In the genomic region with DNA sequence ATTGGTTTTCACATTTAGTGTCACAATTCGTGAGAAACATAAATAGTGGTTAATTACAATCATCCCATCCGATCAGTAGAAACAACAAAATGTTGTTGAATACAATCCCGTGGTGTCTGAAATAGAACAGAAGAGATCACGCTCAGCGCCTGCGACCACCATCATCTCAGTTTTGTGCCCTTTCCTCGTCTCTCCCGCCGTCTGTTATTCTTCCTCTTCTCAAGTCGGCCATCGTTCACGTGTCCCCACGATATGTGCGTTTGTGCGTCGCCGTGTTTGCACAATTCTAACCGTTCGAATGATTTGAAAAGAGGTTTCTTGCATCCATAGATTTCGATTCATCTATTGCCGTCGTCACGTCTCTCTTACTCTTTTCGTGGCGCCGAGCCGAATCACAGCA, we compare ENCODE assay signal across 4 worm cellular contexts.
TF ChIP-seq lines count a peak whose summit lies in the region.

A gene (plus strand): TSS at position 294 of the 400 bp plus-strand sequence.

TF ChIP-seq in whole organism, L2 larva, 48 proteins besides CTCF, POLR2A, EP300 and RAD21 (continues in another document):
- TF ChIP-seq ZK546.5 (tag; optimal IDR thresholded peaks at IDR 0.05; lab: Kevin White, UChicago), result no peak
- peak; percentile 4 for TF ChIP-seq blmp-1 (tag; optimal IDR thresholded peaks at IDR 0.05; lab: Kevin White, UChicago; ENCODE audit: insufficient read depth)
- TF ChIP-seq skn-1 (tag; optimal IDR thresholded peaks at IDR 0.05; lab: Kevin White, UChicago), result no peak
- no peak for TF ChIP-seq lin-39 (tag; optimal IDR thresholded peaks at IDR 0.05; lab: Kevin White, UChicago)
- TF ChIP-seq ztf-4 (tag; optimal IDR thresholded peaks at IDR 0.05; lab: Kevin White, UChicago), result peak; percentile 0
- no peak for TF ChIP-seq ztf-1 (GFP tag; conservative IDR thresholded peaks at IDR 0.05; lab: Robert Waterston, UW)
- peak; percentile 53 for TF ChIP-seq crh-2 (tag; optimal IDR thresholded peaks at IDR 0.05; lab: Kevin White, UChicago)
- peak in 1 of 2 experiments; percentile 79 for TF ChIP-seq mdl-1 (tag; optimal IDR thresholded peaks at IDR 0.05; lab: Kevin White, UChicago)
- TF ChIP-seq sma-3 (GFP tag; optimal IDR thresholded peaks at IDR 0.05; lab: Kevin White, UChicago), result peak; percentile 72
- TF ChIP-seq nhr-237 (tag; optimal IDR thresholded peaks at IDR 0.05; lab: Kevin White, UChicago), result no peak
- peak; percentile 12 for TF ChIP-seq fos-1 (tag; optimal IDR thresholded peaks at IDR 0.05; lab: Kevin White, UChicago)
- TF ChIP-seq nhr-6 (tag; optimal IDR thresholded peaks at IDR 0.05; lab: Kevin White, UChicago), result no peak
- TF ChIP-seq lin-11 (tag; optimal IDR thresholded peaks at IDR 0.05; lab: Kevin White, UChicago), result peak; percentile 41
- TF ChIP-seq lin-13 (GFP tag; optimal IDR thresholded peaks at IDR 0.05; lab: Kevin White, UChicago), result peak; percentile 51
- no peak for TF ChIP-seq unc-62 (GFP tag; optimal IDR thresholded peaks at IDR 0.05; lab: Kevin White, UChicago)
- no peak for TF ChIP-seq R02D3.7 (tag; optimal IDR thresholded peaks at IDR 0.05; lab: Kevin White, UChicago)
- peak; percentile 42 to 75 for TF ChIP-seq lsy-2 (tag; optimal IDR thresholded peaks at IDR 0.05; lab: Kevin White, UChicago)
- peak; percentile 91 for TF ChIP-seq nhr-129 (tag; optimal IDR thresholded peaks at IDR 0.05; lab: Kevin White, UChicago)
- no peak for TF ChIP-seq zag-1 (tag; optimal IDR thresholded peaks at IDR 0.05; lab: Kevin White, UChicago)
- TF ChIP-seq F13H6.1 (tag; optimal IDR thresholded peaks at IDR 0.05; lab: Kevin White, UChicago), result peak; percentile 55
- peak; percentile 71 for TF ChIP-seq sem-4 (tag; optimal IDR thresholded peaks at IDR 0.05; lab: Kevin White, UChicago)
- peak; percentile 48 for TF ChIP-seq nhr-21 (tag; optimal IDR thresholded peaks at IDR 0.05; lab: Kevin White, UChicago)

TF ChIP-seq in whole organism, L4 larva, 104 proteins besides CTCF, POLR2A, EP300 and RAD21 (continues in another document):
- TF ChIP-seq lsy-2 (tag; optimal IDR thresholded peaks at IDR 0.05; lab: Kevin White, UChicago) (peak; percentile 10 to 74), zfp-3 (GFP tag; conservative IDR thresholded peaks at IDR 0.05; lab: Robert Waterston, UW) (no peak), T20F7.1 (GFP tag; optimal IDR thresholded peaks at IDR 0.05; lab: Kevin White, UChicago) (no peak), T26A8.4 (GFP tag; IDR thresholded peaks at IDR 0.05; lab: Robert Waterston, UW) (0 out of 2 replicates have a peak, but pooled peaks have one; percentile 52), daf-19 (GFP tag; conservative IDR thresholded peaks at IDR 0.05; lab: Robert Waterston, UW) (no peak), F37D6.2 (tag; optimal IDR thresholded peaks at IDR 0.05; lab: Kevin White, UChicago) (no peak), zfp-2 (tag; optimal IDR thresholded peaks at IDR 0.05; lab: Kevin White, UChicago) (no peak), ces-1 (GFP tag; optimal IDR thresholded peaks at IDR 0.05; lab: Kevin White, UChicago) (no peak), nhr-11 (tag; optimal IDR thresholded peaks at IDR 0.05; lab: Kevin White, UChicago) (no peak), unc-130 (GFP tag; optimal IDR thresholded peaks at IDR 0.05; lab: Kevin White, UChicago) (no peak), hlh-30 (tag; optimal IDR thresholded peaks at IDR 0.05; lab: Kevin White, UChicago; ENCODE audit: insufficient read depth) (peak; percentile 99), nhr-41 (GFP tag; IDR thresholded peaks at IDR 0.05; lab: Robert Waterston, UW) (no peak), hlh-11 (tag; optimal IDR thresholded peaks at IDR 0.05; lab: Kevin White, UChicago) (peak; percentile 78), ZK337.2 (GFP tag; IDR thresholded peaks at IDR 0.05; lab: Robert Waterston, UW) (no peak), unc-62 (GFP tag; optimal IDR thresholded peaks at IDR 0.05 in 1 of 2; lab: Kevin White, UChicago) (no peak), unc-62 (tag; optimal IDR thresholded peaks at IDR 0.05; lab: Kevin White, UChicago) (no peak), spr-3 (GFP tag; optimal IDR thresholded peaks at IDR 0.05; lab: Kevin White, UChicago) (no peak), D1046.2 (GFP tag; IDR thresholded peaks at IDR 0.05; lab: Robert Waterston, UW) (no peak), aly-2 (tag; optimal IDR thresholded peaks at IDR 0.05; lab: Kevin White, UChicago) (no peak), snpc-1.2 (GFP tag; IDR thresholded peaks at IDR 0.05; lab: Robert Waterston, UW) (no peak), daf-12 (tag; optimal IDR thresholded peaks at IDR 0.05; lab: Kevin White, UChicago) (no peak), saeg-2 (GFP tag; IDR thresholded peaks at IDR 0.05; lab: Robert Waterston, UW) (no peak), ZK546.5 (tag; optimal IDR thresholded peaks at IDR 0.05; lab: Kevin White, UChicago) (no peak)

TF ChIP-seq in whole organism, late embryonic, 69 proteins besides CTCF, POLR2A, EP300 and RAD21:
- no peak for TF ChIP-seq madf-2 (tag; optimal IDR thresholded peaks at IDR 0.05; lab: Kevin White, UChicago)
- TF ChIP-seq unc-86 (tag; optimal IDR thresholded peaks at IDR 0.05; lab: Kevin White, UChicago), result no peak
- TF ChIP-seq pros-1 (tag; optimal IDR thresholded peaks at IDR 0.05; lab: Kevin White, UChicago), result peak; percentile 40
- TF ChIP-seq ceh-9 (tag; optimal IDR thresholded peaks at IDR 0.05; lab: Kevin White, UChicago), result no peak
- peak; percentile 32 for TF ChIP-seq C08G9.2 (tag; optimal IDR thresholded peaks at IDR 0.05; lab: Kevin White, UChicago)
- peak; percentile 33 for TF ChIP-seq ceh-34 (tag; optimal IDR thresholded peaks at IDR 0.05; lab: Kevin White, UChicago)
- peak; percentile 16 for TF ChIP-seq nfya-1 (tag; optimal IDR thresholded peaks at IDR 0.05; lab: Kevin White, UChicago)
- peak; percentile 14 for TF ChIP-seq rnt-1 (tag; optimal IDR thresholded peaks at IDR 0.05; lab: Kevin White, UChicago)
- TF ChIP-seq ceh-31 (tag; optimal IDR thresholded peaks at IDR 0.05; lab: Kevin White, UChicago), result peak; percentile 41
- TF ChIP-seq hlh-30 (tag; optimal IDR thresholded peaks at IDR 0.05; lab: Kevin White, UChicago; ENCODE audit: insufficient read depth), result peak; percentile 94
- TF ChIP-seq pha-2 (tag; optimal IDR thresholded peaks at IDR 0.05; lab: Kevin White, UChicago), result no peak
- TF ChIP-seq dmd-4 (tag; optimal IDR thresholded peaks at IDR 0.05; lab: Kevin White, UChicago; ENCODE audit: borderline replicate concordance), result no peak
- no peak for TF ChIP-seq ceh-22 (tag; optimal IDR thresholded peaks at IDR 0.05; lab: Kevin White, UChicago)
- TF ChIP-seq K02D7.2 (tag; optimal IDR thresholded peaks at IDR 0.05; lab: Kevin White, UChicago), result no peak
- TF ChIP-seq hlh-6 (tag; optimal IDR thresholded peaks at IDR 0.05; lab: Kevin White, UChicago), result peak; percentile 42
- peak; percentile 77 for TF ChIP-seq tbx-2 (tag; optimal IDR thresholded peaks at IDR 0.05; lab: Kevin White, UChicago)

TF ChIP-seq in whole organism, mixed stage, embryonic, 35 proteins besides CTCF, POLR2A, EP300 and RAD21:
- peak; percentile 14 for TF ChIP-seq lin-13 (tag; optimal IDR thresholded peaks at IDR 0.05; lab: Kevin White, UChicago)
- no peak for TF ChIP-seq nhr-237 (tag; optimal IDR thresholded peaks at IDR 0.05; lab: Kevin White, UChicago)
- no peak for TF ChIP-seq bed-3 (GFP tag; optimal IDR thresholded peaks at IDR 0.05; lab: Kevin White, UChicago)
- no peak for TF ChIP-seq drap-1 (GFP tag; optimal IDR thresholded peaks at IDR 0.05; lab: Kevin White, UChicago)
- TF ChIP-seq zip-8 (tag; optimal IDR thresholded peaks at IDR 0.05; lab: Kevin White, UChicago), result no peak
- TF ChIP-seq nhr-2 (tag; optimal IDR thresholded peaks at IDR 0.05; lab: Kevin White, UChicago), result no peak
- no peak for TF ChIP-seq nhr-76 (tag; optimal IDR thresholded peaks at IDR 0.05; lab: Kevin White, UChicago)
- TF ChIP-seq sem-2 (GFP tag; optimal IDR thresholded peaks at IDR 0.05; lab: Kevin White, UChicago), result no peak
- no peak for TF ChIP-seq ztf-11 (tag; optimal IDR thresholded peaks at IDR 0.05; lab: Kevin White, UChicago)
- no peak for TF ChIP-seq snpc-4 (tag; optimal IDR thresholded peaks at IDR 0.05; lab: Kevin White, UChicago)
- TF ChIP-seq sptf-1 (tag; optimal IDR thresholded peaks at IDR 0.05; lab: Kevin White, UChicago), result peak; percentile 37
- TF ChIP-seq lsy-2 (tag; optimal IDR thresholded peaks at IDR 0.05; lab: Kevin White, UChicago), result peak; percentile 4
- TF ChIP-seq flh-1 (GFP tag; optimal IDR thresholded peaks at IDR 0.05; lab: Kevin White, UChicago), result no peak
- TF ChIP-seq ceh-83 (GFP tag; optimal IDR thresholded peaks at IDR 0.05; lab: Kevin White, UChicago), result no peak
- TF ChIP-seq unc-120 (tag; optimal IDR thresholded peaks at IDR 0.05; lab: Kevin White, UChicago; ENCODE audit: poor library complexity, severe bottlenecking), result no peak
- TF ChIP-seq cnd-1 (tag; optimal IDR thresholded peaks at IDR 0.05; lab: Kevin White, UChicago), result peak; percentile 46
- TF ChIP-seq mab-5 (tag; optimal IDR thresholded peaks at IDR 0.05; lab: Kevin White, UChicago), result no peak
- peak; percentile 23 for TF ChIP-seq pha-4 (tag; optimal IDR thresholded peaks at IDR 0.05; lab: Kevin White, UChicago)
- no peak for TF ChIP-seq lin-32 (GFP tag; optimal IDR thresholded peaks at IDR 0.05; lab: Kevin White, UChicago)
- TF ChIP-seq ces-1 (GFP tag; optimal IDR thresholded peaks at IDR 0.05; lab: Kevin White, UChicago), result no peak
- no peak for TF ChIP-seq ceh-39 (tag; optimal IDR thresholded peaks at IDR 0.05; lab: Kevin White, UChicago)
- TF ChIP-seq nhr-12 (tag; optimal IDR thresholded peaks at IDR 0.05; lab: Kevin White, UChicago), result no peak
- no peak for TF ChIP-seq unc-39 (tag; optimal IDR thresholded peaks at IDR 0.05; lab: Kevin White, UChicago)
- peak; percentile 49 for TF ChIP-seq mep-1 (tag; optimal IDR thresholded peaks at IDR 0.05; lab: Kevin White, UChicago)
- no peak for TF ChIP-seq elt-1 (tag; optimal IDR thresholded peaks at IDR 0.05; lab: Kevin White, UChicago; ENCODE audit: borderline replicate concordance, insufficient read depth)
- no peak for TF ChIP-seq hlh-1 (tag; optimal IDR thresholded peaks at IDR 0.05; lab: Kevin White, UChicago)
- TF ChIP-seq nhr-28 (tag; optimal IDR thresholded peaks at IDR 0.05; lab: Kevin White, UChicago), result no peak
- TF ChIP-seq blmp-1 (tag; optimal IDR thresholded peaks at IDR 0.05; lab: Kevin White, UChicago), result no peak
